Worm (Caenorhabditis elegans) whole organism, mixed stage, embryonic: ENCODE data around the gene sel-2.

Source experiments
- M03D4.4 ChIP-seq: sonication (generic microtip); optimal IDR thresholded peaks from 2 replicates; lab custom pipeline; 2017; ENCODE audit warnings: mild to moderate bottlenecking, missing genetic modification characterization, missing compliant biosample characterization
- blmp-1 ChIP-seq: fragments of 150-350 bp; optimal IDR thresholded peaks from 2 replicates; lab custom pipeline; 2014; ENCODE audit warnings: missing biosample characterization, missing genetic modification characterization
- ceh-39 ChIP-seq: fragments of 150-350 bp; optimal IDR thresholded peaks from 2 replicates; lab custom pipeline; 2014; ENCODE audit warnings: missing biosample characterization, missing genetic modification characterization
- ceh-43 ChIP-seq: fragments of 200-800 bp; sonication (Bioruptor generic); optimal IDR thresholded peaks from 2 replicates; lab custom pipeline; 2018; ENCODE audit warnings: mild to moderate bottlenecking, missing genetic modification characterization, moderate library complexity, missing compliant biosample characterization
- ceh-83 ChIP-seq: fragments of 200-800 bp; sonication (Bioruptor generic); optimal IDR thresholded peaks from 2 replicates; lab custom pipeline; 2018; ENCODE audit warnings: mild to moderate bottlenecking, missing genetic modification characterization, missing compliant biosample characterization
- ces-1 ChIP-seq: fragments of 150-350 bp; optimal IDR thresholded peaks from 2 replicates; lab custom pipeline; 2014; ENCODE audit warnings: missing biosample characterization, missing genetic modification reagents, missing genetic modification characterization
- cnd-1 ChIP-seq: fragments of 200-800 bp; sonication (Bioruptor generic); optimal IDR thresholded peaks from 2 replicates; lab custom pipeline; 2018; ENCODE audit warnings: mild to moderate bottlenecking, missing genetic modification characterization, missing compliant biosample characterization
- drap-1 ChIP-seq: fragments of 200-800 bp; sonication (Bioruptor generic); optimal IDR thresholded peaks from 3 replicates; lab custom pipeline; 2018; ENCODE audit warnings: mild to moderate bottlenecking, missing genetic modification characterization, missing compliant biosample characterization
- flh-1 ChIP-seq: fragments of 200-800 bp; sonication (Bioruptor generic); optimal IDR thresholded peaks from 2 replicates; lab custom pipeline; 2018; ENCODE audit warnings: mild to moderate bottlenecking, missing genetic modification characterization, moderate library complexity, missing compliant biosample characterization
- ham-2 ChIP-seq: fragments of 200-800 bp; sonication (Bioruptor generic); optimal IDR thresholded peaks from 2 replicates; lab custom pipeline; 2018; ENCODE audit warnings: mild to moderate bottlenecking, missing genetic modification characterization, missing compliant biosample characterization
- hlh-1 ChIP-seq: fragments of 150-350 bp; optimal IDR thresholded peaks from 2 replicates; lab custom pipeline; 2014; ENCODE audit warnings: missing biosample characterization, missing genetic modification reagents, missing genetic modification characterization
- lin-13 ChIP-seq: fragments of 150-350 bp; optimal IDR thresholded peaks from 2 replicates; lab custom pipeline; 2014; ENCODE audit warnings: missing biosample characterization, missing genetic modification characterization
- lin-32 ChIP-seq: fragments of 200-800 bp; sonication (Bioruptor generic); optimal IDR thresholded peaks from 2 replicates; lab custom pipeline; 2018; ENCODE audit warnings: mild to moderate bottlenecking, missing genetic modification characterization, missing compliant biosample characterization
- mab-5 ChIP-seq: fragments of 150-350 bp; optimal IDR thresholded peaks from 2 replicates; lab custom pipeline; 2014; ENCODE audit warnings: missing biosample characterization, missing genetic modification characterization
- nhr-12 ChIP-seq: fragments of 150-350 bp; optimal IDR thresholded peaks from 2 replicates; lab custom pipeline; 2014; ENCODE audit warnings: missing biosample characterization, missing genetic modification characterization
- nhr-2 ChIP-seq: fragments of 150-350 bp; optimal IDR thresholded peaks from 2 replicates; lab custom pipeline; 2014; ENCODE audit warnings: missing biosample characterization, missing genetic modification characterization
- nhr-237 ChIP-seq: fragments of 150-350 bp; optimal IDR thresholded peaks from 2 replicates; lab custom pipeline; 2014; ENCODE audit warnings: missing biosample characterization, missing genetic modification characterization
- nhr-28 ChIP-seq: fragments of 150-350 bp; optimal IDR thresholded peaks from 2 replicates; lab custom pipeline; 2014; ENCODE audit warnings: missing biosample characterization, missing genetic modification characterization
- nhr-76 ChIP-seq: sonication (generic microtip); optimal IDR thresholded peaks from 2 replicates; lab custom pipeline; 2017; ENCODE audit warnings: missing biosample characterization, missing genetic modification characterization
- pha-4 ChIP-seq: fragments of 150-350 bp; optimal IDR thresholded peaks from 2 replicates; lab custom pipeline; 2018; ENCODE audit warnings: missing biosample characterization, missing genetic modification reagents, missing genetic modification characterization
- sem-2 ChIP-seq: fragments of 200-800 bp; sonication (Bioruptor generic); optimal IDR thresholded peaks from 2 replicates; lab custom pipeline; 2018; ENCODE audit warnings: mild to moderate bottlenecking, missing genetic modification characterization, missing compliant biosample characterization
- snpc-4 ChIP-seq: fragments of 150-350 bp; optimal IDR thresholded peaks from 2 replicates; lab custom pipeline; 2014; ENCODE audit warnings: missing biosample characterization, missing genetic modification characterization
- sptf-1 ChIP-seq: sonication (generic microtip); optimal IDR thresholded peaks from 2 replicates; lab custom pipeline; 2017; ENCODE audit warnings: mild to moderate bottlenecking, missing genetic modification characterization, moderate library complexity, missing compliant biosample characterization
- unc-120 ChIP-seq: sonication (generic microtip); optimal IDR thresholded peaks from 2 replicates; lab custom pipeline; 2017; ENCODE audit warnings: missing genetic modification characterization, missing compliant biosample characterization; ENCODE audit not compliant: poor library complexity, severe bottlenecking
- unc-39 ChIP-seq: fragments of 150-350 bp; optimal IDR thresholded peaks from 2 replicates; lab custom pipeline; 2014; ENCODE audit warnings: missing biosample characterization, missing genetic modification characterization
- unc-62 ChIP-seq: fragments of 150-350 bp; optimal IDR thresholded peaks from 2 replicates; lab custom pipeline; 2014; ENCODE audit warnings: missing biosample characterization, missing genetic modification reagents, missing genetic modification characterization
- zip-8 ChIP-seq: fragments of 150-350 bp; optimal IDR thresholded peaks from 2 replicates; lab custom pipeline; 2014; ENCODE audit warnings: missing biosample characterization, missing genetic modification characterization

Gene sel-2

ce11 chrIII:4647878-4648277 is 35.7 kb upstream of the sel-2 start, which contains the start of gene T23F11.6:
Gene T23F11.6 (minus strand): TSS chrIII:4647922.
- no peak for TF ChIP-seq ham-2 (GFP tag; lab: Kevin White, UChicago)
- no peak for TF ChIP-seq blmp-1 (tag; lab: Kevin White, UChicago)

ce11 chrIII:4647341-4647740 is 35.2 kb upstream of the sel-2 start:
- TF ChIP-seq unc-39, result no peak
- no peak for TF ChIP-seq ceh-83 (GFP tag; lab: Kevin White, UChicago)
- no peak for TF ChIP-seq pha-4
- no peak for TF ChIP-seq ham-2 (GFP tag; lab: Kevin White, UChicago)

DNA sequence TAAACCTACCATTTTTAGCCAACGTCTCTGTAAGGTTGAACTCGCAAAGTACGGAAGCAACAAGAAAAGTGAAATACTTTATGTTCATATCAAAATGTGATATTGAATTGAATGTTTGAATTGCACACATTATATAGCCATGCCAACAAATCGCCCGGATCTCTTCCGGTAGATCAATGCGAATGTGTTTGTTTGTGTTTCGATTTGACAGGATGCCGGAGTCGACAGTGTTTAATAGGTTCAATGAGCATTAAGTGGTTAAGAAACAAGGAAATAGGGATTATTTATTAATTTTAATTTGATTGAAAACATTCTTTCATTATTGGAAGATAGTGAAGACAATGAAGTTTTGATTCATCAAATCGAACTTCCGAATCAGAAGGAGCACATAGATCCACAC is 34.1 kb upstream of the sel-2 start, which contains the start of gene pqn-29:
TSS of gene pqn-29 (minus strand) at position 101 of the 400 bp plus-strand sequence.
- TF ChIP-seq ces-1 (GFP tag; lab: Kevin White, UChicago) (no peak), ceh-43 (GFP tag; lab: Kevin White, UChicago) (no peak), flh-1 (GFP tag; lab: Kevin White, UChicago) (no peak), sem-2 (GFP tag; lab: Kevin White, UChicago) (no peak), pha-4 (no peak), mab-5 (no peak), lin-13 (tag; lab: Kevin White, UChicago) (no peak)

ce11 chrIII:4643262-4643661 is 31.1 kb upstream of the sel-2 start, which contains the start of gene pfas-1:
Gene pfas-1 (minus strand): TSS chrIII:4643310.
- no peak for TF ChIP-seq nhr-237 (tag; lab: Kevin White, UChicago)
- no peak for TF ChIP-seq snpc-4 (tag; lab: Kevin White, UChicago)
- TF ChIP-seq nhr-28 (tag; lab: Kevin White, UChicago), result no peak
- TF ChIP-seq zip-8 (tag; lab: Kevin White, UChicago), result no peak
- TF ChIP-seq ham-2 (GFP tag; lab: Kevin White, UChicago), result no peak
- TF ChIP-seq unc-120 (tag; lab: Kevin White, UChicago), result no peak
- TF ChIP-seq ceh-43 (GFP tag; lab: Kevin White, UChicago), result no peak
- no peak for TF ChIP-seq nhr-2 (tag; lab: Kevin White, UChicago)
- TF ChIP-seq lin-13 (tag; lab: Kevin White, UChicago), result no peak
- TF ChIP-seq mab-5, result no peak
- TF ChIP-seq nhr-76 (tag; lab: Kevin White, UChicago), result no peak
- TF ChIP-seq unc-62 (GFP tag; lab: Kevin White, UChicago), result no peak

- TF ChIP-seq flh-1 (GFP tag; lab: Kevin White, UChicago) (no peak), zip-8 (tag; lab: Kevin White, UChicago) (no peak), lin-32 (GFP tag; lab: Kevin White, UChicago) (no peak), unc-62 (GFP tag; lab: Kevin White, UChicago) (no peak), ces-1 (GFP tag; lab: Kevin White, UChicago) (no peak), ceh-39 (no peak)
Observed at ce11 chrIII:4634947-4635346, 22.8 kb upstream of the sel-2 start, which contains the start of gene clec-153. Gene clec-153 (plus strand): TSS chrIII:4635247.

DNA sequence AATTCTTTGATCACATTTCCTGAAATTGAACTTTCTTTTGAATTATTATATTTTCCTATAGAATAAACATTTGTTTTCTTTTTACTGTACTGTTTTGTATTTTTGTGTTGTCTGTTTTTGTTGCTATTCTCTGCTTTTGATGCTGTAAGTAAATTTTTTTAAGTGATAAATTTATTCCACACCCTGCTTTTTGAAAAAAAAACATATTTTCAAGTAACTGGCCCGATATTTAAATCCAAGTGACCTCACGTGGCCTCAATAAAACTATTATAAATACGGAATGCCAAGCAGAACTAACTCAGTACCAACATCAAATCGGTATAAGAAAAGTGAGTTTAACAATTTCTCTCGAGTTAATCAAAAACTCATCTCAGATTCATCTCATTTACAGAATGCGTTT is 16.0 kb upstream of the sel-2 start, which contains the start of gene clec-151:
TSS of gene clec-151 (plus strand) at position 301 of the 400 bp plus-strand sequence.
- TF ChIP-seq nhr-76 (tag; lab: Kevin White, UChicago), result no peak
- no peak for TF ChIP-seq sem-2 (GFP tag; lab: Kevin White, UChicago)
- TF ChIP-seq hlh-1 (tag; lab: Kevin White, UChicago), result no peak
- no peak for TF ChIP-seq blmp-1 (tag; lab: Kevin White, UChicago)
- TF ChIP-seq nhr-2 (tag; lab: Kevin White, UChicago), result no peak
- TF ChIP-seq lin-32 (GFP tag; lab: Kevin White, UChicago), result no peak

ce11 chrIII:4626148-4626922 is 14.2 kb upstream of the sel-2 start:
- TF ChIP-seq blmp-1 (tag; lab: Kevin White, UChicago) (no peak), sem-2 (GFP tag; lab: Kevin White, UChicago) (peak; percentile 53), cnd-1 (tag; lab: Kevin White, UChicago) (peak; percentile 37), M03D4.4 (tag; lab: Kevin White, UChicago) (peak; percentile 52), ceh-43 (GFP tag; lab: Kevin White, UChicago) (no peak), drap-1 (GFP tag; lab: Kevin White, UChicago) (peak; percentile 28), nhr-76 (tag; lab: Kevin White, UChicago) (no peak), nhr-237 (tag; lab: Kevin White, UChicago) (no peak), zip-8 (tag; lab: Kevin White, UChicago) (no peak), pha-4 (no peak), nhr-12 (tag; lab: Kevin White, UChicago) (no peak), ceh-83 (GFP tag; lab: Kevin White, UChicago) (no peak), sptf-1 (tag; lab: Kevin White, UChicago) (no peak)
